Fruit fly (Drosophila melanogaster) whole organism, embryonic: ENCODE results near the gene Ctr9.
A peak's percentile ranks its signal among the peaks of the same experiment; 100 is the strongest.

Experiments used
- Ada2b ChIP-seq: fragments of 200-800 bp; sonication (Bioruptor generic); IDR thresholded peaks from 2 replicates; pipeline ENCODE4 v1.3.6; 2022; ENCODE audit warnings: missing biosample characterization, missing genetic modification characterization
- Atf3 ChIP-seq: fragments of 200-800 bp; sonication (Bioruptor generic); optimal IDR thresholded peaks from 3 replicates; lab custom pipeline; 2016; ENCODE audit warnings: missing biosample characterization, missing genetic modification characterization
- Bteb2 ChIP-seq: fragments of 200-800 bp; sonication (Bioruptor generic); optimal IDR thresholded peaks from 2 replicates; lab custom pipeline; 2016; ENCODE audit warnings: missing biosample characterization, missing genetic modification characterization
- CG10654 ChIP-seq: fragments of 200-800 bp; sonication (Bioruptor generic); optimal IDR thresholded peaks from 2 replicates; lab custom pipeline; 2016; ENCODE audit warnings: missing biosample characterization, missing genetic modification characterization
- CG11398 ChIP-seq: fragments of 200-800 bp; sonication (Bioruptor generic); optimal IDR thresholded peaks from 2 replicates; lab custom pipeline; 2016; ENCODE audit warnings: missing biosample characterization, missing genetic modification characterization
- CG14710 ChIP-seq: fragments of 200-800 bp; sonication (Bioruptor generic); optimal IDR thresholded peaks from 3 replicates; lab custom pipeline; 2019; ENCODE audit warnings: missing biosample characterization, mild to moderate bottlenecking, missing genetic modification characterization, moderate library complexity
- CG1603 ChIP-seq: fragments of 200-800 bp; sonication (Bioruptor generic); optimal IDR thresholded peaks from 2 replicates; lab custom pipeline; 2019; ENCODE audit warnings: missing biosample characterization, mild to moderate bottlenecking, missing genetic modification characterization, moderate library complexity
- CG17186 ChIP-seq: fragments of 200-800 bp; sonication (Bioruptor generic); optimal IDR thresholded peaks from 3 replicates; lab custom pipeline; 2017; ENCODE audit warnings: missing biosample characterization, missing genetic modification reagents, missing genetic modification characterization
- CG17385 ChIP-seq: fragments of 200-800 bp; sonication (Bioruptor generic); optimal IDR thresholded peaks from 3 replicates; lab custom pipeline; 2018; ENCODE audit warnings: missing biosample characterization, mild to moderate bottlenecking, missing genetic modification characterization
- CG17829 ChIP-seq: fragments of 200-800 bp; optimal IDR thresholded peaks from 2 replicates; lab custom pipeline; 2019; ENCODE audit warnings: missing biosample characterization, mild to moderate bottlenecking, missing genetic modification characterization, moderate library complexity
- CG2120 ChIP-seq: fragments of 200-800 bp; sonication (Bioruptor generic); optimal IDR thresholded peaks from 3 replicates; lab custom pipeline; 2016; ENCODE audit warnings: missing biosample characterization, missing genetic modification characterization
- CG31224 ChIP-seq: fragments of 200-800 bp; sonication (Bioruptor generic); IDR thresholded peaks from 2 replicates; pipeline ENCODE4 v1.3.6; 2022; ENCODE audit warnings: missing biosample characterization, missing genetic modification characterization
- CG32767 ChIP-seq: fragments of 200-800 bp; sonication (Bioruptor generic); IDR thresholded peaks from 2 replicates; pipeline ENCODE4 v1.3.6; 2022; ENCODE audit warnings: missing biosample characterization, missing genetic modification characterization
- CG4360 ChIP-seq: fragments of 200-800 bp; sonication (Bioruptor generic); IDR thresholded peaks from 2 replicates; pipeline ENCODE4 v1.3.6; 2022; ENCODE audit warnings: missing biosample characterization, missing genetic modification characterization
- CG4854 ChIP-seq: fragments of 200-800 bp; sonication (Bioruptor generic); optimal IDR thresholded peaks from 2 replicates; lab custom pipeline; 2016; ENCODE audit warnings: missing biosample characterization, missing genetic modification characterization, inconsistent platforms
- CG6272 ChIP-seq: fragments of 200-800 bp; sonication (Bioruptor generic); IDR thresholded peaks from 2 replicates; pipeline ENCODE4 v1.3.6; 2022; ENCODE audit warnings: missing biosample characterization, missing genetic modification characterization
- CG7786 ChIP-seq: fragments of 200-800 bp; sonication (Bioruptor generic); optimal IDR thresholded peaks from 2 replicates; lab custom pipeline; 2016; ENCODE audit warnings: missing biosample characterization, missing genetic modification characterization
- CG7963 ChIP-seq: fragments of 200-800 bp; sonication (Bioruptor generic); IDR thresholded peaks from 3 replicates; pipeline ENCODE4 v1.3.6; 2022; ENCODE audit warnings: missing biosample characterization, missing genetic modification characterization; ENCODE audit not compliant: partially characterized antibody
- CG8089 ChIP-seq: fragments of 200-800 bp; sonication (Bioruptor generic); optimal IDR thresholded peaks from 3 replicates; lab custom pipeline; 2016; ENCODE audit warnings: missing biosample characterization, missing genetic modification characterization
- CG8924 ChIP-seq: fragments of 200-800 bp; optimal IDR thresholded peaks from 3 replicates; lab custom pipeline; 2019; ENCODE audit warnings: missing biosample characterization, mild to moderate bottlenecking, missing genetic modification characterization, moderate library complexity
- CG9727 ChIP-seq: fragments of 200-800 bp; sonication (Bioruptor generic); optimal IDR thresholded peaks from 3 replicates; lab custom pipeline; 2017; ENCODE audit warnings: missing biosample characterization, mild to moderate bottlenecking, missing genetic modification characterization
- CG9817 ChIP-seq: fragments of 200-800 bp; sonication (Bioruptor generic); optimal IDR thresholded peaks from 2 replicates; lab custom pipeline; 2018; ENCODE audit warnings: missing biosample characterization, mild to moderate bottlenecking, missing genetic modification characterization, moderate library complexity
- CTCF ChIP-seq: fragments of 200-800 bp; sonication (Bioruptor generic); optimal IDR thresholded peaks from 2 replicates; lab custom pipeline; 2017; ENCODE audit warnings: missing biosample characterization, mild to moderate bottlenecking, missing genetic modification characterization, moderate library complexity
- Dll ChIP-seq: fragments of 200-800 bp; sonication (Bioruptor generic); IDR thresholded peaks from 4 replicates; pipeline ENCODE4 v1.3.6; 2022; ENCODE audit warnings: missing biosample characterization, missing genetic modification characterization; ENCODE audit not compliant: partially characterized antibody
- Doc3 ChIP-seq: fragments of 200-800 bp; sonication (Bioruptor generic); IDR thresholded peaks from 3 replicates; pipeline ENCODE4 v1.3.6; 2022; ENCODE audit warnings: missing biosample characterization, missing genetic modification characterization; ENCODE audit not compliant: partially characterized antibody
- E2f2 ChIP-seq: fragments of 200-800 bp; sonication (Bioruptor generic); IDR thresholded peaks from 2 replicates; pipeline ENCODE4 v1.3.6; 2022; ENCODE audit warnings: missing biosample characterization, missing genetic modification characterization
- HLH54F ChIP-seq: fragments of 200-800 bp; sonication (Bioruptor generic); optimal IDR thresholded peaks from 3 replicates; lab custom pipeline; 2016; ENCODE audit warnings: missing biosample characterization, missing genetic modification characterization
- Hr78 ChIP-seq, 2 experiments: fragments of 200-800 bp in 1 of 2; fragments of >200 bp in 1 of 2; sonication (Bioruptor generic) in 1 of 2; optimal IDR thresholded peaks; 2 replicates each; lab custom pipeline; 2017 to 2019; ENCODE audit warnings: missing biosample characterization in 2 of 2, missing genetic modification characterization in 2 of 2, mild to moderate bottlenecking in 1 of 2, moderate library complexity in 1 of 2
- Kr ChIP-seq: fragments of 200-800 bp; sonication (Bioruptor generic); optimal IDR thresholded peaks from 2 replicates; lab custom pipeline; 2017; ENCODE audit warnings: missing biosample characterization, mild to moderate bottlenecking, missing genetic modification characterization
- Lhr ChIP-seq: fragments of 200-800 bp; sonication (Bioruptor generic); optimal IDR thresholded peaks from 3 replicates; lab custom pipeline; 2017; ENCODE audit warnings: mild to moderate bottlenecking, missing biosample characterization, missing genetic modification reagents, missing genetic modification characterization
- MESR4 ChIP-seq: fragments of 200-800 bp; sonication (Bioruptor generic); optimal IDR thresholded peaks from 2 replicates; lab custom pipeline; 2018; ENCODE audit warnings: missing biosample characterization, mild to moderate bottlenecking, missing genetic modification characterization, moderate library complexity
- Med ChIP-seq: fragments of 200-800 bp; sonication (Bioruptor generic); peaks from one replicate; lab custom pipeline; 2016; ENCODE audit warnings: missing biosample characterization, missing genetic modification characterization, mild to moderate bottlenecking, inconsistent platforms, moderate library complexity
- Meics ChIP-seq: fragments of 200-800 bp; sonication (Bioruptor generic); optimal IDR thresholded peaks from 2 replicates; lab custom pipeline; 2017; ENCODE audit warnings: missing biosample characterization, mild to moderate bottlenecking, missing genetic modification characterization
- Pdp1 ChIP-seq, 2 experiments: fragments of 200-800 bp; sonication (Bioruptor generic); optimal IDR thresholded peaks; 3 replicates each; lab custom pipeline; 2016; ENCODE audit warnings: missing biosample characterization in 2 of 2, missing genetic modification characterization in 2 of 2, mild to moderate bottlenecking in 1 of 2, moderate library complexity in 1 of 2
- Ravus ChIP-seq: fragments of 200-800 bp; sonication (Bioruptor generic); IDR thresholded peaks from 2 replicates; pipeline ENCODE4 v1.3.6; 2022; ENCODE audit warnings: missing biosample characterization, missing genetic modification characterization
- Sry-β ChIP-seq: fragments of 200-800 bp; sonication (Bioruptor generic); optimal IDR thresholded peaks from 2 replicates; lab custom pipeline; 2018; ENCODE audit warnings: missing biosample characterization, mild to moderate bottlenecking, missing genetic modification characterization, moderate library complexity
- Tbp ChIP-seq: fragments of >200 bp; optimal IDR thresholded peaks from 2 replicates; lab custom pipeline; 2018; ENCODE audit warnings: missing biosample characterization, missing genetic modification characterization
- Trl ChIP-seq, 3 experiments: fragments of >200 bp in 2 of 3; fragments of 200-800 bp in 1 of 3; sonication (Bioruptor generic) in 1 of 3; optimal IDR thresholded peaks; 2 replicates in 1 of 3; 3 replicates in 2 of 3; lab custom pipeline; 2016 to 2017; ENCODE audit warnings: missing biosample characterization in 1 of 3, missing genetic modification characterization in 1 of 3
- al ChIP-seq: fragments of 200-800 bp; sonication (Bioruptor generic); IDR thresholded peaks from 2 replicates; pipeline ENCODE4 v1.3.6; 2022; ENCODE audit warnings: missing biosample characterization, missing genetic modification characterization
- bab2 ChIP-seq: fragments of 200-800 bp; sonication (Bioruptor generic); optimal IDR thresholded peaks from 2 replicates; lab custom pipeline; 2016; ENCODE audit warnings: missing biosample characterization, missing genetic modification characterization
- chn ChIP-seq: fragments of 200-800 bp; sonication (Bioruptor generic); optimal IDR thresholded peaks from 2 replicates; lab custom pipeline; 2016; ENCODE audit warnings: missing biosample characterization, missing genetic modification characterization
- croc ChIP-seq: fragments of 200-800 bp; sonication (Bioruptor generic); conservative IDR thresholded peaks from 3 replicates; pipeline ENCODE4 v1.3.6; 2022; ENCODE audit warnings: missing biosample characterization, missing genetic modification characterization
- gfzf ChIP-seq: fragments of 200-800 bp; sonication (Bioruptor generic); optimal IDR thresholded peaks from 2 replicates; lab custom pipeline; 2016; ENCODE audit warnings: missing biosample characterization, mild to moderate bottlenecking, missing genetic modification characterization, moderate library complexity
- gt ChIP-seq: fragments of 200-800 bp; sonication (Bioruptor generic); IDR thresholded peaks from 2 replicates; pipeline ENCODE4 v1.3.6; 2022; ENCODE audit warnings: missing biosample characterization, missing genetic modification characterization
- hbn ChIP-seq: fragments of 200-800 bp; sonication (Bioruptor generic); IDR thresholded peaks from 2 replicates; pipeline ENCODE4 v1.3.6; 2022; ENCODE audit warnings: missing biosample characterization, missing genetic modification characterization; ENCODE audit not compliant: partially characterized antibody
- prd ChIP-seq, 3 experiments: fragments of >200 bp in 2 of 3; fragments of 200-800 bp in 1 of 3; sonication (Bioruptor generic) in 1 of 3; optimal IDR thresholded peaks in 2 of 3; IDR thresholded peaks in 1 of 3; 2 replicates in 2 of 3; 3 replicates in 1 of 3; pipeline versions ENCODE4 v1.3.6 to Lab custom; 2017 to 2022; ENCODE audit warnings: missing biosample characterization in 1 of 3, missing genetic modification characterization in 1 of 3
- trem ChIP-seq: fragments of 200-800 bp; optimal IDR thresholded peaks from 3 replicates; lab custom pipeline; 2019; ENCODE audit warnings: missing biosample characterization, mild to moderate bottlenecking, missing genetic modification characterization, moderate library complexity
- zfh1 ChIP-seq: fragments of 200-800 bp; sonication (Bioruptor generic); IDR thresholded peaks from 3 replicates; pipeline ENCODE4 v1.3.6; 2022; ENCODE audit warnings: missing biosample characterization, missing genetic modification characterization

Ctr9 gene

dm6 chr3L:1307005-1307632 is at the start of gene Ctr9, which contains the start of gene Nt5a (continued):
- no peak for TF ChIP-seq Tbp (GFP tag; lab: Kevin White, UChicago)
- 0 out of 3 replicates have a peak, but pooled peaks have one; percentile 36 for TF ChIP-seq zfh1 (GFP tag; lab: Robert Waterston, UW)
- TF ChIP-seq CG17829 (tag; lab: Kevin White, UChicago): peak; percentile 61
- peak; percentile 52 for TF ChIP-seq CG8924 (tag; lab: Kevin White, UChicago)
- TF ChIP-seq chn (GFP tag; lab: Kevin White, UChicago): peak; percentile 48
- TF ChIP-seq CG4360 (GFP tag; lab: Robert Waterston, UW): 0 out of 2 replicates have a peak, but pooled peaks have one; percentile 36
- peak; percentile 18 for TF ChIP-seq CG4854 (GFP tag; lab: Kevin White, UChicago)
- peak; percentile 37 for TF ChIP-seq CG17186 (GFP tag; lab: Kevin White, UChicago)
- TF ChIP-seq HLH54F (GFP tag; lab: Kevin White, UChicago): peak; percentile 65
- TF ChIP-seq CG7786 (GFP tag; lab: Kevin White, UChicago): peak; percentile 52
- TF ChIP-seq CG6272 (GFP tag; lab: Robert Waterston, UW): peak; percentile 62
- TF ChIP-seq CG31224 (GFP tag; lab: Robert Waterston, UW): peak; percentile 62; the same call in 1 of the 2 replicates
- TF ChIP-seq MESR4 (GFP tag; lab: Kevin White, UChicago): peak; percentile 84
- no peak for TF ChIP-seq Lhr (GFP tag; lab: Kevin White, UChicago)
- peak; percentile 75; the same call in 3 of the 4 replicates for TF ChIP-seq Dll (GFP tag; lab: Robert Waterston, UW)
- TF ChIP-seq croc (GFP tag; lab: Robert Waterston, UW): no peak
- TF ChIP-seq CG9817 (tag; lab: Kevin White, UChicago): peak; percentile 65
- peak; percentile 65 for TF ChIP-seq Doc3 (GFP tag; lab: Robert Waterston, UW)
- no peak for TF ChIP-seq CTCF (GFP tag; lab: Kevin White, UChicago)
- TF ChIP-seq CG32767: 0 out of 2 replicates have a peak, but pooled peaks have one; percentile 36
- peak; percentile 69 for TF ChIP-seq CG14710 (tag; lab: Kevin White, UChicago)
- TF ChIP-seq CG7963 (GFP tag; lab: Robert Waterston, UW): peak; percentile 54; the same call in 2 of the 3 replicates
- peak; percentile 96 for TF ChIP-seq Sry-β (GFP tag; lab: Kevin White, UChicago)
- TF ChIP-seq trem (tag; lab: Kevin White, UChicago): peak; percentile 99
- TF ChIP-seq Med (GFP tag; lab: Kevin White, UChicago): peak; percentile 96
- TF ChIP-seq Ravus (GFP tag; lab: Robert Waterston, UW): no peak
- TF ChIP-seq gt: no peak
- TF ChIP-seq Ada2b (GFP tag; lab: Robert Waterston, UW): 0 out of 2 replicates have a peak, but pooled peaks have one; percentile 25
- TF ChIP-seq CG17385 (GFP tag; lab: Kevin White, UChicago): peak; percentile 8
- peak; percentile 43 for TF ChIP-seq gfzf (GFP tag; lab: Kevin White, UChicago)
- peak; percentile 85 for TF ChIP-seq CG1603 (tag; lab: Kevin White, UChicago)
- TF ChIP-seq Meics (GFP tag; lab: Kevin White, UChicago): peak; percentile 45
- TF ChIP-seq hbn (GFP tag; lab: Robert Waterston, UW): peak; percentile 56
- TF ChIP-seq CG2120: peak; percentile 84
- TF ChIP-seq E2f2 (GFP tag; lab: Robert Waterston, UW): peak; percentile 53
- peak; percentile 41 for TF ChIP-seq Atf3 (GFP tag; lab: Kevin White, UChicago)
- TF ChIP-seq Kr (GFP tag; lab: Kevin White, UChicago): no peak
- no peak for TF ChIP-seq prd (optimal IDR thresholded peaks at IDR 0.05; lab: Kevin White, UChicago)
- TF ChIP-seq prd (GFP tag; IDR thresholded peaks at IDR 0.05; lab: Robert Waterston, UW): peak; percentile 45; the same call in 2 of the 3 replicates
- peak; percentile 45 for TF ChIP-seq CG11398
- peak; percentile 72 for TF ChIP-seq Bteb2 (GFP tag; lab: Kevin White, UChicago)
- peak; percentile 59 for TF ChIP-seq bab2 (GFP tag; lab: Kevin White, UChicago)
- TF ChIP-seq Pdp1 (GFP tag; optimal IDR thresholded peaks at IDR 0.05; lab: Kevin White, UChicago): peak; percentile 53 to 100
- TF ChIP-seq Hr78 (GFP tag; optimal IDR thresholded peaks at IDR 0.05; lab: Kevin White, UChicago): peak in 1 of 2 experiments; percentile 42
- TF ChIP-seq CG9727 (GFP tag; lab: Kevin White, UChicago): no peak
- TF ChIP-seq CG8089 (GFP tag; lab: Kevin White, UChicago): peak; percentile 2
- peak; percentile 33 for TF ChIP-seq CG10654
- TF ChIP-seq Trl (optimal IDR thresholded peaks at IDR 0.05; lab: Kevin White, UChicago): no peak
- TF ChIP-seq Trl (GFP tag; optimal IDR thresholded peaks at IDR 0.05; lab: Kevin White, UChicago): peak; percentile 76
- TF ChIP-seq al: peak; percentile 32; the same call in 1 of the 2 replicates
